Fruit fly (Drosophila melanogaster) whole organism, embryonic: ENCODE results near the gene mRpL35.

Experiments
- Ada2b ChIP-seq: fragments of 200-800 bp; sonication (Bioruptor generic); IDR thresholded peaks from 2 replicates; pipeline ENCODE4 v1.3.6; 2022; ENCODE audit warnings: missing biosample characterization, missing genetic modification characterization
- Aef1 ChIP-seq: fragments of 200-800 bp; sonication (Bioruptor generic); IDR thresholded peaks from 3 replicates; pipeline ENCODE4 v1.3.6; 2022; ENCODE audit warnings: missing biosample characterization, missing genetic modification characterization
- Antp ChIP-seq: fragments of 200-800 bp; sonication (Bioruptor generic); optimal IDR thresholded peaks from 3 replicates; lab custom pipeline; 2016; ENCODE audit warnings: missing biosample characterization, missing genetic modification characterization
- Bgb ChIP-seq: fragments of 200-800 bp; sonication (Bioruptor generic); IDR thresholded peaks from 2 replicates; pipeline ENCODE4 v1.3.6; 2022; ENCODE audit warnings: missing biosample characterization, missing genetic modification characterization; ENCODE audit not compliant: partially characterized antibody
- BtbVII ChIP-seq: fragments of 200-800 bp; sonication (Bioruptor generic); optimal IDR thresholded peaks from 3 replicates; lab custom pipeline; 2017; ENCODE audit warnings: missing biosample characterization, mild to moderate bottlenecking, missing genetic modification characterization
- Bteb2 ChIP-seq: fragments of 200-800 bp; sonication (Bioruptor generic); optimal IDR thresholded peaks from 2 replicates; lab custom pipeline; 2016; ENCODE audit warnings: missing biosample characterization, missing genetic modification characterization
- CG10147 ChIP-seq: fragments of 200-800 bp; sonication (Bioruptor generic); optimal IDR thresholded peaks from 2 replicates; lab custom pipeline; 2019; ENCODE audit warnings: missing biosample characterization, mild to moderate bottlenecking, missing genetic modification characterization, moderate library complexity
- CG10267 ChIP-seq: fragments of 200-800 bp; sonication (Bioruptor generic); optimal IDR thresholded peaks from 2 replicates; lab custom pipeline; 2018; ENCODE audit warnings: missing biosample characterization, mild to moderate bottlenecking, missing genetic modification characterization, moderate library complexity
- CG10959 ChIP-seq: fragments of 200-800 bp; sonication (Bioruptor generic); IDR thresholded peaks from 2 replicates; pipeline ENCODE4 v1.3.6; 2022; ENCODE audit warnings: missing biosample characterization, missing genetic modification characterization
- CG13624 ChIP-seq: fragments of 200-800 bp; sonication (Bioruptor generic); optimal IDR thresholded peaks from 2 replicates; lab custom pipeline; 2016; ENCODE audit warnings: missing biosample characterization, missing genetic modification characterization
- CG17802 ChIP-seq: fragments of 200-800 bp; sonication (Bioruptor generic); optimal IDR thresholded peaks from 2 replicates; lab custom pipeline; 2018; ENCODE audit warnings: missing biosample characterization, mild to moderate bottlenecking, missing genetic modification characterization, moderate library complexity
- CG18619 ChIP-seq: fragments of 200-800 bp; sonication (Bioruptor generic); optimal IDR thresholded peaks from 3 replicates; lab custom pipeline; 2017; ENCODE audit warnings: missing biosample characterization, mild to moderate bottlenecking, missing genetic modification characterization
- CG2120 ChIP-seq: fragments of 200-800 bp; sonication (Bioruptor generic); optimal IDR thresholded peaks from 3 replicates; lab custom pipeline; 2016; ENCODE audit warnings: missing biosample characterization, missing genetic modification characterization
- CG31365 ChIP-seq: fragments of 200-800 bp; sonication (Bioruptor generic); optimal IDR thresholded peaks from 2 replicates; lab custom pipeline; 2018; ENCODE audit warnings: missing biosample characterization, mild to moderate bottlenecking, missing genetic modification characterization
- CG3281 ChIP-seq: fragments of 200-800 bp; sonication (Bioruptor generic); optimal IDR thresholded peaks from 3 replicates; lab custom pipeline; 2017; ENCODE audit warnings: missing biosample characterization, mild to moderate bottlenecking, missing genetic modification characterization
- CG3838 ChIP-seq: fragments of 200-800 bp; sonication (Bioruptor generic); optimal IDR thresholded peaks from 3 replicates; lab custom pipeline; 2016; ENCODE audit warnings: missing biosample characterization, missing genetic modification characterization
- CG42726 ChIP-seq: fragments of 200-800 bp; sonication (Bioruptor generic); IDR thresholded peaks from 2 replicates; pipeline ENCODE4 v1.3.6; 2022; ENCODE audit warnings: missing biosample characterization, missing genetic modification characterization; ENCODE audit not compliant: partially characterized antibody
- CG4360 ChIP-seq: fragments of 200-800 bp; sonication (Bioruptor generic); IDR thresholded peaks from 2 replicates; pipeline ENCODE4 v1.3.6; 2022; ENCODE audit warnings: missing biosample characterization, missing genetic modification characterization
- CG4617 ChIP-seq: fragments of 200-800 bp; sonication (Bioruptor generic); optimal IDR thresholded peaks from 3 replicates; lab custom pipeline; 2016; ENCODE audit warnings: missing biosample characterization, missing genetic modification characterization, borderline replicate concordance
- CG6689 ChIP-seq: fragments of 200-800 bp; sonication (Bioruptor generic); IDR thresholded peaks from 2 replicates; pipeline ENCODE4 v1.3.6; 2022; ENCODE audit warnings: missing biosample characterization, missing genetic modification characterization
- CG6765 ChIP-seq: fragments of 200-800 bp; sonication (Bioruptor generic); optimal IDR thresholded peaks from 3 replicates; lab custom pipeline; 2017; ENCODE audit warnings: missing biosample characterization, mild to moderate bottlenecking, missing genetic modification characterization
- CG7271 ChIP-seq: fragments of 200-800 bp; sonication (Bioruptor generic); optimal IDR thresholded peaks from 2 replicates; lab custom pipeline; 2018; ENCODE audit warnings: missing biosample characterization, mild to moderate bottlenecking, missing genetic modification characterization, moderate library complexity
- CG8089 ChIP-seq: fragments of 200-800 bp; sonication (Bioruptor generic); optimal IDR thresholded peaks from 3 replicates; lab custom pipeline; 2016; ENCODE audit warnings: missing biosample characterization, missing genetic modification characterization
- D ChIP-seq, 2 experiments: fragments of 200-800 bp in 1 of 2; fragments of >200 bp in 1 of 2; sonication (Bioruptor generic) in 1 of 2; optimal IDR thresholded peaks; 2 replicates in 1 of 2; 3 replicates in 1 of 2; lab custom pipeline; 2017; ENCODE audit warnings: mild to moderate bottlenecking in 1 of 2, missing biosample characterization in 1 of 2, missing genetic modification characterization in 1 of 2, missing genetic modification reagents in 1 of 2
- Dad ChIP-seq: fragments of 200-800 bp; sonication (Bioruptor generic); optimal IDR thresholded peaks from 3 replicates; lab custom pipeline; 2016; ENCODE audit warnings: missing biosample characterization, missing genetic modification characterization
- E2f2 ChIP-seq: fragments of 200-800 bp; sonication (Bioruptor generic); IDR thresholded peaks from 2 replicates; pipeline ENCODE4 v1.3.6; 2022; ENCODE audit warnings: missing biosample characterization, missing genetic modification characterization
- Gug ChIP-seq: fragments of 200-800 bp; sonication (Bioruptor generic); IDR thresholded peaks from 4 replicates; pipeline ENCODE4 v1.3.6; 2022; ENCODE audit warnings: missing biosample characterization, missing genetic modification characterization
- Hsf ChIP-seq: fragments of 200-800 bp; sonication (Bioruptor generic); optimal IDR thresholded peaks from 3 replicates; lab custom pipeline; 2016; ENCODE audit warnings: missing biosample characterization, missing genetic modification characterization
- Lpt ChIP-seq: fragments of >200 bp; optimal IDR thresholded peaks from 2 replicates; lab custom pipeline; 2018; ENCODE audit warnings: missing biosample characterization, missing genetic modification characterization
- Nf-YB ChIP-seq: fragments of 200-800 bp; sonication (Bioruptor generic); optimal IDR thresholded peaks from 3 replicates; lab custom pipeline; 2019; ENCODE audit warnings: missing biosample characterization, mild to moderate bottlenecking, missing genetic modification characterization, moderate library complexity
- PHDP ChIP-seq: fragments of 200-800 bp; sonication (Bioruptor generic); optimal IDR thresholded peaks from 3 replicates; lab custom pipeline; 2018; ENCODE audit warnings: missing biosample characterization, mild to moderate bottlenecking, missing genetic modification characterization, moderate library complexity
- Sox102F ChIP-seq: fragments of 200-800 bp; sonication (Bioruptor generic); optimal IDR thresholded peaks from 2 replicates; lab custom pipeline; 2018; ENCODE audit warnings: missing biosample characterization, mild to moderate bottlenecking, missing genetic modification characterization, moderate library complexity
- Sry-δ ChIP-seq: fragments of 200-800 bp; sonication (Bioruptor generic); optimal IDR thresholded peaks from 2 replicates; lab custom pipeline; 2016; ENCODE audit warnings: missing biosample characterization, missing genetic modification characterization
- Trl ChIP-seq, 3 experiments: fragments of >200 bp in 2 of 3; fragments of 200-800 bp in 1 of 3; sonication (Bioruptor generic) in 1 of 3; optimal IDR thresholded peaks; 2 replicates in 1 of 3; 3 replicates in 2 of 3; lab custom pipeline; 2016 to 2017; ENCODE audit warnings: missing biosample characterization in 1 of 3, missing genetic modification characterization in 1 of 3
- ap ChIP-seq: fragments of 200-800 bp; sonication (Bioruptor generic); IDR thresholded peaks from 2 replicates; pipeline ENCODE4 v1.3.6; 2022; ENCODE audit warnings: missing biosample characterization, missing genetic modification characterization
- bab2 ChIP-seq: fragments of 200-800 bp; sonication (Bioruptor generic); optimal IDR thresholded peaks from 2 replicates; lab custom pipeline; 2016; ENCODE audit warnings: missing biosample characterization, missing genetic modification characterization
- cas ChIP-seq: fragments of 200-800 bp; sonication (Bioruptor generic); IDR thresholded peaks from 2 replicates; pipeline ENCODE4 v1.3.6; 2022; ENCODE audit warnings: missing biosample characterization, missing genetic modification characterization
- chn ChIP-seq: fragments of 200-800 bp; sonication (Bioruptor generic); optimal IDR thresholded peaks from 2 replicates; lab custom pipeline; 2016; ENCODE audit warnings: missing biosample characterization, missing genetic modification characterization
- dimm ChIP-seq: fragments of 200-800 bp; sonication (Bioruptor generic); IDR thresholded peaks from 2 replicates; pipeline ENCODE4 v1.3.6; 2022; ENCODE audit warnings: missing biosample characterization, missing genetic modification characterization
- ems ChIP-seq: fragments of 200-800 bp; sonication (Bioruptor generic); optimal IDR thresholded peaks from 3 replicates; lab custom pipeline; 2016; ENCODE audit warnings: missing biosample characterization, missing genetic modification characterization
- gt ChIP-seq: fragments of 200-800 bp; sonication (Bioruptor generic); IDR thresholded peaks from 2 replicates; pipeline ENCODE4 v1.3.6; 2022; ENCODE audit warnings: missing biosample characterization, missing genetic modification characterization
- lmd ChIP-seq: fragments of 200-800 bp; sonication (Bioruptor generic); IDR thresholded peaks from 2 replicates; pipeline ENCODE4 v1.3.6; 2022; ENCODE audit warnings: missing biosample characterization, missing genetic modification characterization
- p53 ChIP-seq: fragments of 200-800 bp; sonication (Bioruptor generic); optimal IDR thresholded peaks from 2 replicates; lab custom pipeline; 2016; ENCODE audit warnings: missing biosample characterization, missing genetic modification characterization
- schlank ChIP-seq: fragments of 200-800 bp; sonication (Bioruptor generic); optimal IDR thresholded peaks from 2 replicates; lab custom pipeline; 2018; ENCODE audit warnings: missing biosample characterization, mild to moderate bottlenecking, missing genetic modification characterization
- sisA ChIP-seq: fragments of 200-800 bp; sonication (Bioruptor generic); IDR thresholded peaks from 2 replicates; pipeline ENCODE4 v1.3.6; 2022; ENCODE audit warnings: missing biosample characterization, missing genetic modification characterization
- sna ChIP-seq: fragments of 200-800 bp; sonication (Bioruptor generic); IDR thresholded peaks from 2 replicates; pipeline ENCODE4 v1.3.6; 2022; ENCODE audit warnings: missing biosample characterization, missing genetic modification characterization; ENCODE audit not compliant: partially characterized antibody
- sqz ChIP-seq: fragments of 200-800 bp; sonication (Bioruptor generic); optimal IDR thresholded peaks from 3 replicates; lab custom pipeline; 2018; ENCODE audit warnings: missing biosample characterization, mild to moderate bottlenecking, missing genetic modification characterization
- tgo ChIP-seq: fragments of 200-800 bp; sonication (Bioruptor generic); IDR thresholded peaks from 3 replicates; pipeline ENCODE4 v1.3.6; 2022; ENCODE audit warnings: missing biosample characterization, missing genetic modification characterization

mRpL35 gene

dm6 chr3R:22026922-22027742, 3.8 kb downstream of the mRpL35 start, which contains the start of the genes Cchl and ND-42 (continued):
- TF ChIP-seq D (optimal IDR thresholded peaks at IDR 0.05; lab: Kevin White, UChicago): no peak
- peak; percentile 48 for TF ChIP-seq D (GFP tag; optimal IDR thresholded peaks at IDR 0.05; lab: Kevin White, UChicago)
- TF ChIP-seq CG4360 (GFP tag; lab: Robert Waterston, UW): 0 out of 2 replicates have a peak, but pooled peaks have one; percentile 44
- TF ChIP-seq CG8089 (GFP tag; lab: Kevin White, UChicago): peak; percentile 52
- peak; percentile 70 for TF ChIP-seq bab2 (GFP tag; lab: Kevin White, UChicago)
- TF ChIP-seq Antp (GFP tag; lab: Kevin White, UChicago): peak; percentile 72
- peak; percentile 61 for TF ChIP-seq CG6765
- TF ChIP-seq Dad (GFP tag; lab: Kevin White, UChicago): peak; percentile 54
- TF ChIP-seq p53 (GFP tag; lab: Kevin White, UChicago): peak; percentile 3
- TF ChIP-seq Sry-δ (GFP tag; lab: Kevin White, UChicago): peak; percentile 53
- peak; percentile 80 for TF ChIP-seq Hsf
- TF ChIP-seq sna (GFP tag; lab: Robert Waterston, UW): peak; percentile 65; the same call in 1 of the 2 replicates
- peak; percentile 66 for TF ChIP-seq CG13624 (GFP tag; lab: Kevin White, UChicago)
- TF ChIP-seq Bteb2 (GFP tag; lab: Kevin White, UChicago): peak; percentile 44
- TF ChIP-seq CG4617 (GFP tag; lab: Kevin White, UChicago): peak; percentile 59
- peak; percentile 77 for TF ChIP-seq CG6689 (GFP tag; lab: Robert Waterston, UW)
- TF ChIP-seq lmd (GFP tag; lab: Robert Waterston, UW): peak; percentile 64
- TF ChIP-seq CG10959: peak; percentile 11; the same call in 1 of the 2 replicates
- peak; percentile 52 for TF ChIP-seq Ada2b (GFP tag; lab: Robert Waterston, UW)
- TF ChIP-seq dimm (GFP tag; lab: Robert Waterston, UW): no peak
- TF ChIP-seq CG7271: peak; percentile 37
- TF ChIP-seq CG42726 (GFP tag; lab: Robert Waterston, UW): no peak
- peak; percentile 35 for TF ChIP-seq schlank
- peak; percentile 81 for TF ChIP-seq chn (GFP tag; lab: Kevin White, UChicago)
- peak; percentile 32; the same call in 1 of the 2 replicates for TF ChIP-seq Bgb (GFP tag; lab: Robert Waterston, UW)
- TF ChIP-seq ems: peak; percentile 70
- peak; percentile 44; the same call in 3 of the 4 replicates for TF ChIP-seq Gug (GFP tag; lab: Robert Waterston, UW)
- TF ChIP-seq tgo: peak; percentile 72
- TF ChIP-seq E2f2: peak; percentile 52
- peak; percentile 51 for TF ChIP-seq Nf-YB (GFP tag; lab: Kevin White, UChicago)
- peak; percentile 64; the same call in 1 of the 2 replicates for TF ChIP-seq sisA (GFP tag; lab: Robert Waterston, UW)
- TF ChIP-seq CG10267: peak; percentile 97
- TF ChIP-seq Sox102F (GFP tag; lab: Kevin White, UChicago): peak; percentile 81
- no peak; the same call in none of the 2 replicates for TF ChIP-seq ap (GFP tag; lab: Robert Waterston, UW)
- no peak for TF ChIP-seq Trl (optimal IDR thresholded peaks at IDR 0.05; lab: Kevin White, UChicago)
- peak; percentile 79 for TF ChIP-seq Trl (GFP tag; optimal IDR thresholded peaks at IDR 0.05; lab: Kevin White, UChicago)
- TF ChIP-seq cas (GFP tag; lab: Robert Waterston, UW): 0 out of 2 replicates have a peak, but pooled peaks have one; percentile 6
- TF ChIP-seq CG17802 (tag; lab: Kevin White, UChicago): peak; percentile 14
- TF ChIP-seq Lpt (GFP tag; lab: Kevin White, UChicago): no peak
- TF ChIP-seq CG3838 (GFP tag; lab: Kevin White, UChicago): peak; percentile 64
- peak; percentile 80 for TF ChIP-seq CG18619
- TF ChIP-seq gt: 0 out of 2 replicates have a peak, but pooled peaks have one; percentile 37
- TF ChIP-seq CG2120 (GFP tag; lab: Kevin White, UChicago): peak; percentile 82
- TF ChIP-seq sqz (GFP tag; lab: Kevin White, UChicago): no peak
- TF ChIP-seq Aef1: peak; percentile 73; the same call in 2 of the 3 replicates
- TF ChIP-seq BtbVII (GFP tag; lab: Kevin White, UChicago): no peak
- peak; percentile 85 for TF ChIP-seq CG3281 (GFP tag; lab: Kevin White, UChicago)
- TF ChIP-seq CG31365 (tag; lab: Kevin White, UChicago): no peak
- TF ChIP-seq CG10147 (GFP tag; lab: Kevin White, UChicago): peak; percentile 64
- TF ChIP-seq PHDP (tag; lab: Kevin White, UChicago): peak; percentile 83
